Fruit fly (Drosophila melanogaster) whole organism, embryonic: Measurements from ENCODE around the gene PIG-L.

Experiments
- Aef1 ChIP-seq: fragments of 200-800 bp; sonication (Bioruptor generic); IDR thresholded peaks from 3 replicates; pipeline ENCODE4 v1.3.6; 2022; ENCODE audit warnings: missing biosample characterization, missing genetic modification characterization
- Antp ChIP-seq: fragments of 200-800 bp; sonication (Bioruptor generic); optimal IDR thresholded peaks from 3 replicates; lab custom pipeline; 2016; ENCODE audit warnings: missing biosample characterization, missing genetic modification characterization
- B-H1 ChIP-seq: fragments of 200-800 bp; sonication (Bioruptor generic); IDR thresholded peaks from 3 replicates; pipeline ENCODE4 v1.3.6; 2022; ENCODE audit warnings: missing biosample characterization, missing genetic modification characterization
- CG10431 ChIP-seq: fragments of 200-800 bp; sonication (Bioruptor generic); optimal IDR thresholded peaks from 3 replicates; lab custom pipeline; 2018; ENCODE audit warnings: missing biosample characterization, mild to moderate bottlenecking, missing genetic modification characterization
- CG10654 ChIP-seq: fragments of 200-800 bp; sonication (Bioruptor generic); optimal IDR thresholded peaks from 2 replicates; lab custom pipeline; 2016; ENCODE audit warnings: missing biosample characterization, missing genetic modification characterization
- CG11093 ChIP-seq: fragments of 200-800 bp; sonication (Bioruptor generic); IDR thresholded peaks from 3 replicates; pipeline ENCODE4 v1.3.6; 2022; ENCODE audit warnings: missing biosample characterization, missing genetic modification characterization
- CG11247 ChIP-seq: fragments of 200-800 bp; sonication (Bioruptor generic); IDR thresholded peaks from 2 replicates; pipeline ENCODE4 v1.3.6; 2022; ENCODE audit warnings: missing biosample characterization, missing genetic modification characterization
- CG11560 ChIP-seq: fragments of 200-800 bp; sonication (Bioruptor generic); IDR thresholded peaks from 3 replicates; pipeline ENCODE4 v1.3.6; 2022; ENCODE audit warnings: missing biosample characterization, missing genetic modification characterization
- CG11723 ChIP-seq: fragments of 200-800 bp; sonication (Bioruptor generic); optimal IDR thresholded peaks from 2 replicates; lab custom pipeline; 2017; ENCODE audit warnings: missing biosample characterization, mild to moderate bottlenecking, missing genetic modification characterization
- CG12071 ChIP-seq: fragments of 200-800 bp; sonication (Bioruptor generic); optimal IDR thresholded peaks from 3 replicates; lab custom pipeline; 2018; ENCODE audit warnings: missing biosample characterization, mild to moderate bottlenecking, missing genetic modification characterization
- CG12155 ChIP-seq: fragments of 200-800 bp; sonication (Bioruptor generic); optimal IDR thresholded peaks from 3 replicates; lab custom pipeline; 2016; ENCODE audit warnings: missing biosample characterization, missing genetic modification characterization
- CG12219 ChIP-seq: fragments of 200-800 bp; sonication (Bioruptor generic); optimal IDR thresholded peaks from 3 replicates; lab custom pipeline; 2018; ENCODE audit warnings: missing biosample characterization, mild to moderate bottlenecking, missing genetic modification characterization
- CG12236 ChIP-seq: fragments of 200-800 bp; sonication (Bioruptor generic); optimal IDR thresholded peaks from 2 replicates; lab custom pipeline; 2016; ENCODE audit warnings: missing biosample characterization, missing genetic modification characterization
- CG13296 ChIP-seq: fragments of 200-800 bp; sonication (Bioruptor generic); optimal IDR thresholded peaks from 3 replicates; lab custom pipeline; 2018; ENCODE audit warnings: missing biosample characterization, mild to moderate bottlenecking, missing genetic modification characterization
- CG13624 ChIP-seq: fragments of 200-800 bp; sonication (Bioruptor generic); optimal IDR thresholded peaks from 2 replicates; lab custom pipeline; 2016; ENCODE audit warnings: missing biosample characterization, missing genetic modification characterization
- CG14667 ChIP-seq: fragments of 200-800 bp; sonication (Bioruptor generic); IDR thresholded peaks from 2 replicates; pipeline ENCODE4 v1.3.6; 2022; ENCODE audit warnings: missing biosample characterization, missing genetic modification characterization
- CG15011 ChIP-seq: fragments of 200-800 bp; sonication (Bioruptor generic); optimal IDR thresholded peaks from 3 replicates; lab custom pipeline; 2018; ENCODE audit warnings: missing biosample characterization, mild to moderate bottlenecking, missing genetic modification characterization
- CG15601 ChIP-seq: fragments of 200-800 bp; sonication (Bioruptor generic); optimal IDR thresholded peaks from 3 replicates; lab custom pipeline; 2019; ENCODE audit warnings: missing biosample characterization, mild to moderate bottlenecking, missing genetic modification characterization, moderate library complexity
- CG1603 ChIP-seq: fragments of 200-800 bp; sonication (Bioruptor generic); optimal IDR thresholded peaks from 2 replicates; lab custom pipeline; 2019; ENCODE audit warnings: missing biosample characterization, mild to moderate bottlenecking, missing genetic modification characterization, moderate library complexity
- CG16863 ChIP-seq: fragments of 200-800 bp; sonication (Bioruptor generic); optimal IDR thresholded peaks from 3 replicates; lab custom pipeline; 2016; ENCODE audit warnings: missing biosample characterization, missing genetic modification characterization
- CG2129 ChIP-seq: fragments of 200-800 bp; sonication (Bioruptor generic); IDR thresholded peaks from 2 replicates; pipeline ENCODE4 v1.3.6; 2022; ENCODE audit warnings: missing biosample characterization, missing genetic modification characterization; ENCODE audit not compliant: partially characterized antibody
- CG3407 ChIP-seq: fragments of 200-800 bp; sonication (Bioruptor generic); optimal IDR thresholded peaks from 2 replicates; lab custom pipeline; 2018; ENCODE audit warnings: missing biosample characterization, mild to moderate bottlenecking, missing genetic modification characterization
- CG4424 ChIP-seq: fragments of 200-800 bp; sonication (Bioruptor generic); optimal IDR thresholded peaks from 3 replicates; lab custom pipeline; 2016; ENCODE audit warnings: missing biosample characterization, missing genetic modification characterization
- CG4854 ChIP-seq: fragments of 200-800 bp; sonication (Bioruptor generic); optimal IDR thresholded peaks from 2 replicates; lab custom pipeline; 2016; ENCODE audit warnings: missing biosample characterization, missing genetic modification characterization, inconsistent platforms
- CG5953 ChIP-seq: fragments of 200-800 bp; sonication (Bioruptor generic); IDR thresholded peaks from 2 replicates; pipeline ENCODE4 v1.3.6; 2022; ENCODE audit warnings: missing biosample characterization, missing genetic modification characterization
- CG7987 ChIP-seq: fragments of 200-800 bp; sonication (Bioruptor generic); optimal IDR thresholded peaks from 2 replicates; lab custom pipeline; 2018; ENCODE audit warnings: missing biosample characterization, mild to moderate bottlenecking, missing genetic modification characterization, moderate library complexity
- CG8924 ChIP-seq: fragments of 200-800 bp; optimal IDR thresholded peaks from 3 replicates; lab custom pipeline; 2019; ENCODE audit warnings: missing biosample characterization, mild to moderate bottlenecking, missing genetic modification characterization, moderate library complexity
- CG9727 ChIP-seq: fragments of 200-800 bp; sonication (Bioruptor generic); optimal IDR thresholded peaks from 3 replicates; lab custom pipeline; 2017; ENCODE audit warnings: missing biosample characterization, mild to moderate bottlenecking, missing genetic modification characterization
- Dll ChIP-seq: fragments of 200-800 bp; sonication (Bioruptor generic); IDR thresholded peaks from 4 replicates; pipeline ENCODE4 v1.3.6; 2022; ENCODE audit warnings: missing biosample characterization, missing genetic modification characterization; ENCODE audit not compliant: partially characterized antibody
- Dp ChIP-seq: fragments of 200-800 bp; sonication (Bioruptor generic); optimal IDR thresholded peaks from 2 replicates; lab custom pipeline; 2018; ENCODE audit warnings: missing biosample characterization, mild to moderate bottlenecking, missing genetic modification characterization, moderate library complexity
- Dref ChIP-seq: fragments of 200-800 bp; sonication (Bioruptor generic); IDR thresholded peaks from 2 replicates; pipeline ENCODE4 v1.3.6; 2022; ENCODE audit warnings: missing biosample characterization, missing genetic modification characterization
- Eip74EF ChIP-seq, 2 experiments: fragments of 200-800 bp in 1 of 2; fragments of >200 bp in 1 of 2; sonication (Bioruptor generic) in 1 of 2; optimal IDR thresholded peaks; 2 replicates each; lab custom pipeline; 2017 to 2019; ENCODE audit warnings: missing biosample characterization in 2 of 2, missing genetic modification characterization in 2 of 2, mild to moderate bottlenecking in 1 of 2, moderate library complexity in 1 of 2
- HmgD ChIP-seq: fragments of 200-800 bp; sonication (Bioruptor generic); optimal IDR thresholded peaks from 3 replicates; lab custom pipeline; 2016; ENCODE audit warnings: missing biosample characterization, missing genetic modification characterization
- Side ChIP-seq: fragments of 200-800 bp; sonication (Bioruptor generic); optimal IDR thresholded peaks from 2 replicates; lab custom pipeline; 2016; ENCODE audit warnings: missing biosample characterization, missing genetic modification characterization
- ac ChIP-seq: fragments of 200-800 bp; sonication (Bioruptor generic); optimal IDR thresholded peaks from 3 replicates; lab custom pipeline; 2017; ENCODE audit warnings: missing biosample characterization, mild to moderate bottlenecking, missing genetic modification characterization
- ap ChIP-seq: fragments of 200-800 bp; sonication (Bioruptor generic); IDR thresholded peaks from 2 replicates; pipeline ENCODE4 v1.3.6; 2022; ENCODE audit warnings: missing biosample characterization, missing genetic modification characterization
- ash1 ChIP-seq: fragments of 200-800 bp; sonication (Bioruptor generic); optimal IDR thresholded peaks from 2 replicates; lab custom pipeline; 2018; ENCODE audit warnings: missing biosample characterization, mild to moderate bottlenecking, missing genetic modification characterization
- btn ChIP-seq: fragments of 200-800 bp; sonication (Bioruptor generic); optimal IDR thresholded peaks from 2 replicates; lab custom pipeline; 2016; ENCODE audit warnings: missing biosample characterization, missing genetic modification characterization
- cas ChIP-seq: fragments of 200-800 bp; sonication (Bioruptor generic); IDR thresholded peaks from 2 replicates; pipeline ENCODE4 v1.3.6; 2022; ENCODE audit warnings: missing biosample characterization, missing genetic modification characterization
- caup ChIP-seq: fragments of 200-800 bp; sonication (Bioruptor generic); optimal IDR thresholded peaks from 3 replicates; lab custom pipeline; 2017; ENCODE audit warnings: missing biosample characterization, mild to moderate bottlenecking, missing genetic modification characterization, moderate library complexity; ENCODE audit not compliant: severe bottlenecking
- crp ChIP-seq, 2 experiments: fragments of 200-800 bp; sonication (Bioruptor generic); optimal IDR thresholded peaks; 2 replicates in 1 of 2; 3 replicates in 1 of 2; lab custom pipeline; 2017; ENCODE audit warnings: missing biosample characterization in 2 of 2, missing genetic modification characterization in 2 of 2, mild to moderate bottlenecking in 1 of 2, moderate library complexity in 1 of 2
- danr ChIP-seq: fragments of 200-800 bp; sonication (Bioruptor generic); IDR thresholded peaks from 2 replicates; pipeline ENCODE4 v1.3.6; 2022; ENCODE audit warnings: missing biosample characterization, missing genetic modification characterization
- grn ChIP-seq: fragments of 200-800 bp; sonication (Bioruptor generic); optimal IDR thresholded peaks from 3 replicates; lab custom pipeline; 2017; ENCODE audit warnings: missing biosample characterization, missing genetic modification characterization
- ham ChIP-seq: fragments of 200-800 bp; sonication (Bioruptor generic); IDR thresholded peaks from 2 replicates; pipeline ENCODE4 v1.3.6; 2022; ENCODE audit warnings: missing biosample characterization, missing genetic modification characterization
- org-1 ChIP-seq: fragments of 200-800 bp; sonication (Bioruptor generic); optimal IDR thresholded peaks from 2 replicates; lab custom pipeline; 2017; ENCODE audit warnings: missing biosample characterization, missing genetic modification characterization
- pita ChIP-seq: fragments of 200-800 bp; sonication (Bioruptor generic); optimal IDR thresholded peaks from 2 replicates; lab custom pipeline; 2017; ENCODE audit warnings: missing biosample characterization, mild to moderate bottlenecking, missing genetic modification characterization
- repo ChIP-seq: fragments of 200-800 bp; sonication (Bioruptor generic); optimal IDR thresholded peaks from 2 replicates; lab custom pipeline; 2016; ENCODE audit warnings: missing biosample characterization, missing genetic modification characterization
- slou ChIP-seq: fragments of 200-800 bp; sonication (Bioruptor generic); optimal IDR thresholded peaks from 3 replicates; lab custom pipeline; 2016; ENCODE audit warnings: missing biosample characterization, missing genetic modification characterization
- so ChIP-seq: fragments of 200-800 bp; sonication (Bioruptor generic); IDR thresholded peaks from 3 replicates; pipeline ENCODE4 v1.3.6; 2022; ENCODE audit warnings: missing biosample characterization, missing genetic modification characterization
- tap ChIP-seq: fragments of 200-800 bp; optimal IDR thresholded peaks from 3 replicates; lab custom pipeline; 2019; ENCODE audit warnings: missing biosample characterization, mild to moderate bottlenecking, missing genetic modification characterization, moderate library complexity
- usp ChIP-seq: fragments of >200 bp; optimal IDR thresholded peaks from 2 replicates; lab custom pipeline; 2017; ENCODE audit warnings: missing biosample characterization, missing genetic modification characterization
- zf30C ChIP-seq: fragments of 200-800 bp; sonication (Bioruptor generic); optimal IDR thresholded peaks from 3 replicates; lab custom pipeline; 2018; ENCODE audit warnings: missing biosample characterization, mild to moderate bottlenecking, missing genetic modification characterization

PIG-L gene

dm6 chr3R:19999474-19999873 is 21.7 kb downstream of the PIG-L start (continued):
- peak in 1 of 2 experiments; percentile 72 for TF ChIP-seq Eip74EF (GFP tag; optimal IDR thresholded peaks at IDR 0.05; lab: Kevin White, UChicago)
- peak; percentile 79 for TF ChIP-seq CG15601 (tag; lab: Kevin White, UChicago)
- TF ChIP-seq Antp (GFP tag; lab: Kevin White, UChicago): no peak
- no peak for TF ChIP-seq CG16863 (GFP tag; lab: Kevin White, UChicago)
- no peak for TF ChIP-seq ash1 (GFP tag; lab: Kevin White, UChicago)
- peak; percentile 25 for TF ChIP-seq CG12071 (GFP tag; lab: Kevin White, UChicago)
- TF ChIP-seq ap (GFP tag; lab: Robert Waterston, UW): peak; percentile 81
- peak; percentile 66 for TF ChIP-seq CG12155
- peak; percentile 72 for TF ChIP-seq CG14667 (GFP tag; lab: Robert Waterston, UW)
- TF ChIP-seq tap (tag; lab: Kevin White, UChicago): peak; percentile 91
- TF ChIP-seq grn: no peak
- TF ChIP-seq repo (GFP tag; lab: Kevin White, UChicago): no peak
- TF ChIP-seq usp (GFP tag; lab: Kevin White, UChicago): no peak
- peak; percentile 61 for TF ChIP-seq CG12219 (GFP tag; lab: Kevin White, UChicago)
- peak; percentile 66 for TF ChIP-seq B-H1 (GFP tag; lab: Robert Waterston, UW)
- no peak for TF ChIP-seq danr (GFP tag; lab: Robert Waterston, UW)
- TF ChIP-seq btn: no peak
- TF ChIP-seq org-1 (GFP tag; lab: Kevin White, UChicago): peak; percentile 66
- no peak for TF ChIP-seq CG4854 (GFP tag; lab: Kevin White, UChicago)
- peak; percentile 56 for TF ChIP-seq CG1603 (tag; lab: Kevin White, UChicago)
- TF ChIP-seq CG10654 (GFP tag; lab: Kevin White, UChicago): peak; percentile 58
- TF ChIP-seq CG4424 (GFP tag; lab: Kevin White, UChicago): peak; percentile 67
- TF ChIP-seq crp (GFP tag; optimal IDR thresholded peaks at IDR 0.05; lab: Kevin White, UChicago): no peak
- TF ChIP-seq CG11093: peak; percentile 77
- peak; percentile 70 for TF ChIP-seq CG13296 (GFP tag; lab: Kevin White, UChicago)
- TF ChIP-seq CG7987: peak; percentile 24
- TF ChIP-seq Aef1 (GFP tag; lab: Robert Waterston, UW): peak; percentile 64
- TF ChIP-seq CG12236 (GFP tag; lab: Kevin White, UChicago): no peak
- no peak for TF ChIP-seq CG2129
- TF ChIP-seq Dref: no peak
- peak; percentile 43 for TF ChIP-seq CG15011 (GFP tag; lab: Kevin White, UChicago)
- TF ChIP-seq HmgD: no peak
- TF ChIP-seq slou (GFP tag; lab: Kevin White, UChicago): peak; percentile 50
- peak; percentile 70 for TF ChIP-seq caup
- TF ChIP-seq ham (GFP tag; lab: Robert Waterston, UW): no peak
- no peak for TF ChIP-seq CG11560 (tag; lab: Robert Waterston, UW)
- no peak for TF ChIP-seq Dp
- no peak for TF ChIP-seq ac
- peak; percentile 78 for TF ChIP-seq CG11247 (GFP tag; lab: Robert Waterston, UW)
- no peak for TF ChIP-seq CG13624
- TF ChIP-seq zf30C: no peak
- TF ChIP-seq CG11723 (GFP tag; lab: Kevin White, UChicago): peak; percentile 8
- peak; percentile 83 for TF ChIP-seq CG5953 (GFP tag; lab: Robert Waterston, UW)
- peak; percentile 84 for TF ChIP-seq so (GFP tag; lab: Robert Waterston, UW)
- no peak for TF ChIP-seq pita (GFP tag; lab: Kevin White, UChicago)
- TF ChIP-seq CG3407 (GFP tag; lab: Kevin White, UChicago): peak; percentile 67
- TF ChIP-seq cas (GFP tag; lab: Robert Waterston, UW): peak; percentile 42; the same call in 1 of the 2 replicates
- TF ChIP-seq Side (GFP tag; lab: Kevin White, UChicago): no peak
- no peak for TF ChIP-seq Dll
- TF ChIP-seq CG10431 (GFP tag; lab: Kevin White, UChicago): no peak
- peak; percentile 83 for TF ChIP-seq CG9727
- TF ChIP-seq CG8924 (tag; lab: Kevin White, UChicago): peak; percentile 90
